Fruit fly (Drosophila melanogaster) whole organism: ENCODE results near the gene E2f1.

Experiments used
- pan ChIP-seq: fragments of >200 bp; optimal IDR thresholded peaks from 2 replicates; lab custom pipeline; 2017
- psq ChIP-seq: fragments of >200 bp; optimal IDR thresholded peaks from 2 replicates; lab custom pipeline; 2017
- usp ChIP-seq: fragments of >200 bp; optimal IDR thresholded peaks from 2 replicates; lab custom pipeline; 2017; ENCODE audit warnings: missing biosample characterization, missing genetic modification characterization, mixed read lengths

- TF ChIP-seq psq (lab: Kevin White, UChicago) (no peak), pan (lab: Kevin White, UChicago) (no peak), usp (GFP tag; lab: Kevin White, UChicago) (no peak)
Measured at dm6 chr3R:21638437-21638836, 22.2 kb downstream of the E2f1 start.
